Fruit fly (Drosophila melanogaster): ENCODE measurements around the gene CG8939.

Gene CG8939

DNA sequence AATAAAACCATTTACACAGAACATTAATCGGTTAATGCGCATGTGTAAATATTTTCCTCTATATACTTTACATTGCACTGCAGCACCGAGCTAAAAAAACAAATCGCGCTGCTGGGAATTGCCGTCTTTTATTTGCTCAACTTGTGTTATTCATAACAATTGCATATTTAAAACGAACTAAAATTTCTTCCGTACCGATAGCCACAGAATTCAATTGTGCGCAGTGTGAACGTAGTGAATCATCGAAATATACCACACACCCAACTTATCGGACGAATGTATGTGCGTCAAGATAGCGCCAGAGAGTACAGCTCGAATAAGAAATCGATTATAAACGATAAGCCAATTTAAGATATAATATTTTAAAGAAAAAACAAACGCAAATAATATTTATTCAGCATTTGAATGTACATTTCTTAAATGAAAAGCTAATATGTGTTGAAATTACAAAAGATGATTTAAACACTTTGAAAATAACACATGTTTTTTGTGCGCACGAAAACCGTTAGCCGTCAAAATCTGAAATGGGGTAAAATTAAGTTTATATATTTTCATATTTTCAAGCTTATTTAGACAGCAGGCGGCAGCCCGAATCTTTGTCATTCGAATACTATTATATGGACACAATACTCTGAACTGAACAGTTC is 8.9 kb downstream of the CG8939 start, which contains the start of the genes vap and CG12698 (continued):
- TF ChIP-seq unc-4 (GFP tag; IDR thresholded peaks at IDR 0.05; ENCODE audit: partially characterized antibody) (peak; percentile 59), CG16863 (GFP tag; optimal IDR thresholded peaks at IDR 0.05) (no peak), CG8924 (tag; optimal IDR thresholded peaks at IDR 0.05) (peak; percentile 29), CG4404 (GFP tag; IDR thresholded peaks at IDR 0.05) (no peak), CG7357 (GFP tag; IDR thresholded peaks at IDR 0.05) (peak; percentile 91), CG13287 (GFP tag; IDR thresholded peaks at IDR 0.05; ENCODE audit: partially characterized antibody) (peak; percentile 73), hkb (optimal IDR thresholded peaks at IDR 0.05) (no peak), hkb (GFP tag; IDR thresholded peaks at IDR 0.05) (no peak), bbx (GFP tag; IDR thresholded peaks at IDR 0.05; ENCODE audit: partially characterized antibody) (peak; percentile 64), trem (tag; optimal IDR thresholded peaks at IDR 0.05) (peak; percentile 64), croc (GFP tag; conservative IDR thresholded peaks at IDR 0.05) (no peak), pfk (GFP tag; optimal IDR thresholded peaks at IDR 0.05) (peak; percentile 5), CG12391 (tag; optimal IDR thresholded peaks at IDR 0.05) (peak; percentile 43), CG1024 (GFP tag; IDR thresholded peaks at IDR 0.05) (peak; percentile 41), Lhr (GFP tag; optimal IDR thresholded peaks at IDR 0.05) (peak; percentile 27), D19A (tag; optimal IDR thresholded peaks at IDR 0.05) (peak; percentile 7), Doc3 (GFP tag; IDR thresholded peaks at IDR 0.05; ENCODE audit: partially characterized antibody) (peak; percentile 42; the same call in 1 of the 3 replicates), CG34224 (GFP tag; IDR thresholded peaks at IDR 0.05; ENCODE audit: partially characterized antibody) (peak; percentile 35; the same call in 1 of the 3 replicates), CG1603 (tag; optimal IDR thresholded peaks at IDR 0.05) (peak; percentile 100), CG2120 (GFP tag; optimal IDR thresholded peaks at IDR 0.05) (peak; percentile 8), CG14860 (GFP tag; IDR thresholded peaks at IDR 0.05; ENCODE audit: partially characterized antibody) (peak; percentile 62), ewg (GFP tag; optimal IDR thresholded peaks at IDR 0.05) (peak; percentile 94), Hr51 (GFP tag; optimal IDR thresholded peaks at IDR 0.05) (no peak), CG2199 (GFP tag; IDR thresholded peaks at IDR 0.05) (0 out of 3 replicates have a peak, but pooled peaks have one; percentile 33), nmo (GFP tag; optimal IDR thresholded peaks at IDR 0.05) (peak; percentile 25), pzg (GFP tag; optimal IDR thresholded peaks at IDR 0.05) (peak; percentile 84), CG10267 (tag; optimal IDR thresholded peaks at IDR 0.05) (peak; percentile 40), YL-1 (GFP tag; optimal IDR thresholded peaks at IDR 0.05) (peak; percentile 38), az2 (GFP tag; optimal IDR thresholded peaks at IDR 0.05) (no peak), cato (GFP tag; optimal IDR thresholded peaks at IDR 0.05; ENCODE audit: borderline replicate concordance) (no peak), onecut (GFP tag; IDR thresholded peaks at IDR 0.05) (peak; percentile 43; the same call in 1 of the 2 replicates), CG11398 (GFP tag; optimal IDR thresholded peaks at IDR 0.05) (no peak), CG9797 (GFP tag; optimal IDR thresholded peaks at IDR 0.05) (peak; percentile 66), CG2202 (tag; optimal IDR thresholded peaks at IDR 0.05) (no peak), CG1647 (GFP tag; optimal IDR thresholded peaks at IDR 0.05) (no peak), hb (GFP tag; IDR thresholded peaks at IDR 0.05; ENCODE audit: partially characterized antibody) (0 out of 3 replicates have a peak, but pooled peaks have one; percentile 14), zfh1 (GFP tag; IDR thresholded peaks at IDR 0.05) (no peak), vnd (GFP tag; IDR thresholded peaks at IDR 0.05; ENCODE audit: partially characterized antibody) (peak; percentile 62; the same call in 2 of the 3 replicates), Scr (GFP tag; IDR thresholded peaks at IDR 0.05; ENCODE audit: partially characterized antibody) (peak; percentile 69), amos (GFP tag; IDR thresholded peaks at IDR 0.05; ENCODE audit: partially characterized antibody) (peak; percentile 77), stwl (tag; optimal IDR thresholded peaks at IDR 0.05) (peak; percentile 92), Dp (GFP tag; optimal IDR thresholded peaks at IDR 0.05) (peak; percentile 58), CG17361 (GFP tag; IDR thresholded peaks at IDR 0.05) (peak; percentile 48; the same call in 2 of the 3 replicates), CG6791 (GFP tag; IDR thresholded peaks at IDR 0.05; ENCODE audit: partially characterized antibody) (peak; percentile 74), knrl (GFP tag; IDR thresholded peaks at IDR 0.05; ENCODE audit: partially characterized antibody) (peak; percentile 75), gfzf (GFP tag; optimal IDR thresholded peaks at IDR 0.05) (peak; percentile 71), HmgZ (tag; optimal IDR thresholded peaks at IDR 0.05) (peak; percentile 39)
